Fruit fly (Drosophila melanogaster) whole organism, wandering third instar larva: ENCODE measurements around the gene Eip63E.

Source experiments
- Abd-B ChIP-seq: fragments of >200 bp; optimal IDR thresholded peaks from 2 replicates; lab custom pipeline; 2017; ENCODE audit warnings: missing biosample characterization, missing genetic modification characterization
- Dif ChIP-seq: fragments of 200-275, 200-300 bp; sonication (Bioruptor generic); optimal IDR thresholded peaks from 2 replicates; lab custom pipeline; 2018; ENCODE audit warnings: missing biosample characterization, missing genetic modification characterization; ENCODE audit not compliant: partially characterized antibody
- Hr78 ChIP-seq: fragments of >200 bp; optimal IDR thresholded peaks from 2 replicates; lab custom pipeline; 2017; ENCODE audit warnings: missing biosample characterization, missing genetic modification characterization
- Myc ChIP-seq: fragments of >200 bp; optimal IDR thresholded peaks from 2 replicates; lab custom pipeline; 2017
- br ChIP-seq: fragments of 200-800 bp; sonication (Bioruptor generic); optimal IDR thresholded peaks from 2 replicates; lab custom pipeline; 2016; ENCODE audit warnings: missing biosample characterization, missing genetic modification characterization
- fru ChIP-seq: fragments of 200-800 bp; sonication (Bioruptor generic); optimal IDR thresholded peaks from 3 replicates; lab custom pipeline; 2016; ENCODE audit warnings: missing biosample characterization, mild to moderate bottlenecking, missing genetic modification characterization
- h ChIP-seq: fragments of 200-800 bp; sonication (Bioruptor generic); optimal IDR thresholded peaks from 3 replicates; lab custom pipeline; 2016; ENCODE audit warnings: missing biosample characterization, mild to moderate bottlenecking, missing genetic modification characterization
- psq ChIP-seq: fragments of 200-800 bp; sonication (Bioruptor generic); optimal IDR thresholded peaks from 3 replicates; lab custom pipeline; 2017; ENCODE audit warnings: missing biosample characterization, mild to moderate bottlenecking, missing genetic modification characterization, moderate library complexity
- usp ChIP-seq: fragments of >200 bp; optimal IDR thresholded peaks from 2 replicates; lab custom pipeline; 2017; ENCODE audit warnings: missing biosample characterization, missing genetic modification characterization
- woc ChIP-seq: sonication (Bioruptor generic); optimal IDR thresholded peaks from 2 replicates; lab custom pipeline; 2016; ENCODE audit warnings: missing biosample characterization, mild to moderate bottlenecking, missing genetic modification characterization

DNA sequence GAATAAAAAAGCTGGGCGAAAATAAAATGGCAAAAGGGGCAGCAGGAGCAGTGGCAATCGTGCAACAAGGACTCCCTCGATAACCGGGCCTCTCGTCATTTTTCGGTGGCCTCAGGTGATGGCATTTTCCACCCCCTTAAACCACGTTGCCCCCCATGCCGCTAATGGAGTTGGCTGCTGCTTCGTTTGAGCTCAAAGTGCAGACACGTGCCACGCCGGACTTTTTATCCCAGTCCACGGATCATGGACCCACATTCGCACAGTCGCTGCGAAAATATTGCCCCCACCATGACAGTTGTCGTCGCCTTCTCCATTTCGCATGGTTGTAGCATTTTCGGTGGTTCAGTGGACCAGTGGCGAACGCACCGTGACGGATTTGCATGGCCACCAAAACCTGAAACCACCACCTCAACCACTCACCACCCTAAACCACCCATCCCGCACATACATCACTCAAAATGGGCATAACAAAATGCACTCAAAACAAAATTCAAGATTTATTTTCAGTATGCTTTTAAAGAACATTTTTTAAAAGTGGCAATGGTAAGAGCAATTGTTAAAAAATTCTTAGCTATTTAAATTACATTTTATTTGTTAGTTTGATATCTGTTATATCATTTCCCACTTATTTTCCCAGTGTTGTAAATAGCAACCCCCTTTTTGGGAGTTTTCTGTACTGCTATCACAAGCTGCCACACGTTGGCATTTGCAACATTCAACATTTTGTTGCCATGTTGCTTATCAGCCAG lies 51.4 kb downstream of the Eip63E start:
- TF ChIP-seq Abd-B (GFP tag; lab: Kevin White, UChicago) (no peak), psq (GFP tag; lab: Kevin White, UChicago) (peak; percentile 63), br (GFP tag; lab: Kevin White, UChicago) (peak; percentile 54), usp (GFP tag; lab: Kevin White, UChicago) (no peak), Myc (lab: Kevin White, UChicago) (no peak), fru (GFP tag; lab: Kevin White, UChicago) (peak; percentile 78), h (GFP tag; lab: Kevin White, UChicago) (peak; percentile 77), woc (GFP tag; lab: Kevin White, UChicago) (peak; percentile 65), Dif (GFP tag; lab: Kevin White, UChicago) (no peak), Hr78 (no peak)
